Worm (Caenorhabditis elegans): ENCODE results near the gene T27E7.4.

ce11 chrIV:14523568-14523967 lies 11.3 kb downstream of the T27E7.4 start, which contains the start of gene srh-63:
- TF ChIP-seq him-1 (tag; optimal IDR thresholded peaks at IDR 0.05) (no peak), W03F9.2 (tag; optimal IDR thresholded peaks at IDR 0.05) (no peak), dao-5 (tag; optimal IDR thresholded peaks at IDR 0.05) (no peak)
